Fruit fly (Drosophila melanogaster) whole organism, embryonic: ENCODE data around the gene Hez.
A peak's percentile ranks its signal among the peaks of the same experiment; 100 is the strongest.

ENCODE experiments used
- CG11398 ChIP-seq: fragments of 200-800 bp; sonication (Bioruptor generic); optimal IDR thresholded peaks from 2 replicates; lab custom pipeline; 2016; ENCODE audit warnings: missing biosample characterization, missing genetic modification characterization
- CG11456 ChIP-seq: fragments of 200-800 bp; sonication (Bioruptor generic); IDR thresholded peaks from 3 replicates; pipeline ENCODE4 v1.3.6; 2022; ENCODE audit warnings: missing biosample characterization, missing genetic modification characterization
- CG11723 ChIP-seq: fragments of 200-800 bp; sonication (Bioruptor generic); optimal IDR thresholded peaks from 2 replicates; lab custom pipeline; 2017; ENCODE audit warnings: missing biosample characterization, mild to moderate bottlenecking, missing genetic modification characterization
- CG12744 ChIP-seq: fragments of 200-800 bp; sonication (Bioruptor generic); optimal IDR thresholded peaks from 2 replicates; lab custom pipeline; 2016; ENCODE audit warnings: missing biosample characterization, missing genetic modification characterization
- CG16813 ChIP-seq: fragments of 200-800 bp; sonication (Bioruptor generic); IDR thresholded peaks from 3 replicates; pipeline ENCODE4 v1.3.6; 2022; ENCODE audit warnings: missing biosample characterization, missing genetic modification characterization; ENCODE audit not compliant: partially characterized antibody
- CG17328 ChIP-seq: fragments of 200-800 bp; sonication (Bioruptor generic); IDR thresholded peaks from 2 replicates; pipeline ENCODE4 v1.3.6; 2022; ENCODE audit warnings: missing biosample characterization, missing genetic modification characterization
- CG17359 ChIP-seq: fragments of 200-800 bp; sonication (Bioruptor generic); optimal IDR thresholded peaks from 3 replicates; lab custom pipeline; 2018; ENCODE audit warnings: missing biosample characterization, mild to moderate bottlenecking, missing genetic modification characterization, moderate library complexity
- CG2129 ChIP-seq: fragments of 200-800 bp; sonication (Bioruptor generic); IDR thresholded peaks from 2 replicates; pipeline ENCODE4 v1.3.6; 2022; ENCODE audit warnings: missing biosample characterization, missing genetic modification characterization; ENCODE audit not compliant: partially characterized antibody
- CG31441 ChIP-seq: fragments of 200-800 bp; sonication (Bioruptor generic); IDR thresholded peaks from 2 replicates; pipeline ENCODE4 v1.3.6; 2022; ENCODE audit warnings: missing biosample characterization, missing genetic modification characterization
- CG3995 ChIP-seq: fragments of 200-800 bp; sonication (Bioruptor generic); optimal IDR thresholded peaks from 3 replicates; lab custom pipeline; 2016; ENCODE audit warnings: missing biosample characterization, missing genetic modification characterization
- CG6689 ChIP-seq: fragments of 200-800 bp; sonication (Bioruptor generic); IDR thresholded peaks from 2 replicates; pipeline ENCODE4 v1.3.6; 2022; ENCODE audit warnings: missing biosample characterization, missing genetic modification characterization
- CG6765 ChIP-seq: fragments of 200-800 bp; sonication (Bioruptor generic); optimal IDR thresholded peaks from 3 replicates; lab custom pipeline; 2017; ENCODE audit warnings: missing biosample characterization, mild to moderate bottlenecking, missing genetic modification characterization
- CG7271 ChIP-seq: fragments of 200-800 bp; sonication (Bioruptor generic); optimal IDR thresholded peaks from 2 replicates; lab custom pipeline; 2018; ENCODE audit warnings: missing biosample characterization, mild to moderate bottlenecking, missing genetic modification characterization, moderate library complexity
- CG7786 ChIP-seq: fragments of 200-800 bp; sonication (Bioruptor generic); optimal IDR thresholded peaks from 2 replicates; lab custom pipeline; 2016; ENCODE audit warnings: missing biosample characterization, missing genetic modification characterization
- CG9727 ChIP-seq: fragments of 200-800 bp; sonication (Bioruptor generic); optimal IDR thresholded peaks from 3 replicates; lab custom pipeline; 2017; ENCODE audit warnings: missing biosample characterization, mild to moderate bottlenecking, missing genetic modification characterization
- Dfd ChIP-seq, 2 experiments: fragments of >200 bp; optimal IDR thresholded peaks; 2 replicates each; lab custom pipeline; 2017; ENCODE audit warnings: missing biosample characterization in 2 of 2, missing genetic modification characterization in 2 of 2
- E2f1 ChIP-seq: fragments of 200-800 bp; sonication (Bioruptor generic); IDR thresholded peaks from 2 replicates; pipeline ENCODE4 v1.3.6; 2022; ENCODE audit warnings: missing biosample characterization, missing genetic modification characterization
- ERR ChIP-seq: fragments of 200-800 bp; sonication (Bioruptor generic); optimal IDR thresholded peaks from 2 replicates; lab custom pipeline; 2016; ENCODE audit warnings: missing biosample characterization, missing genetic modification characterization
- Gug ChIP-seq: fragments of 200-800 bp; sonication (Bioruptor generic); IDR thresholded peaks from 4 replicates; pipeline ENCODE4 v1.3.6; 2022; ENCODE audit warnings: missing biosample characterization, missing genetic modification characterization
- H15 ChIP-seq: fragments of 200-800 bp; sonication (Bioruptor generic); IDR thresholded peaks from 3 replicates; pipeline ENCODE4 v1.3.6; 2022; ENCODE audit warnings: missing biosample characterization, missing genetic modification characterization
- Lpt ChIP-seq: fragments of >200 bp; optimal IDR thresholded peaks from 2 replicates; lab custom pipeline; 2018; ENCODE audit warnings: missing biosample characterization, missing genetic modification characterization
- NC2α ChIP-seq: fragments of 200-800 bp; sonication (Bioruptor generic); optimal IDR thresholded peaks from 2 replicates; lab custom pipeline; 2016; ENCODE audit warnings: missing biosample characterization, missing genetic modification characterization
- Optix ChIP-seq: fragments of 200-800 bp; sonication (Bioruptor generic); IDR thresholded peaks from 3 replicates; pipeline ENCODE4 v1.3.6; 2022; ENCODE audit warnings: missing biosample characterization, missing genetic modification characterization
- Sox102F ChIP-seq: fragments of 200-800 bp; sonication (Bioruptor generic); optimal IDR thresholded peaks from 2 replicates; lab custom pipeline; 2018; ENCODE audit warnings: missing biosample characterization, mild to moderate bottlenecking, missing genetic modification characterization, moderate library complexity
- Sry-β ChIP-seq: fragments of 200-800 bp; sonication (Bioruptor generic); optimal IDR thresholded peaks from 2 replicates; lab custom pipeline; 2018; ENCODE audit warnings: missing biosample characterization, mild to moderate bottlenecking, missing genetic modification characterization, moderate library complexity
- ac ChIP-seq: fragments of 200-800 bp; sonication (Bioruptor generic); optimal IDR thresholded peaks from 3 replicates; lab custom pipeline; 2017; ENCODE audit warnings: missing biosample characterization, mild to moderate bottlenecking, missing genetic modification characterization
- ara ChIP-seq: fragments of 200-800 bp; sonication (Bioruptor generic); IDR thresholded peaks from 2 replicates; pipeline ENCODE4 v1.3.6; 2022; ENCODE audit warnings: missing biosample characterization, missing genetic modification characterization
- cas ChIP-seq: fragments of 200-800 bp; sonication (Bioruptor generic); IDR thresholded peaks from 2 replicates; pipeline ENCODE4 v1.3.6; 2022; ENCODE audit warnings: missing biosample characterization, missing genetic modification characterization
- caup ChIP-seq: fragments of 200-800 bp; sonication (Bioruptor generic); optimal IDR thresholded peaks from 3 replicates; lab custom pipeline; 2017; ENCODE audit warnings: missing biosample characterization, mild to moderate bottlenecking, missing genetic modification characterization, moderate library complexity; ENCODE audit not compliant: severe bottlenecking
- chm ChIP-seq: fragments of 200-800 bp; sonication (Bioruptor generic); IDR thresholded peaks from 2 replicates; pipeline ENCODE4 v1.3.6; 2022; ENCODE audit warnings: missing biosample characterization, missing genetic modification characterization
- dan ChIP-seq: fragments of 200-800 bp; sonication (Bioruptor generic); IDR thresholded peaks from 2 replicates; pipeline ENCODE4 v1.3.6; 2022; ENCODE audit warnings: missing biosample characterization, missing genetic modification characterization
- dimm ChIP-seq: fragments of 200-800 bp; sonication (Bioruptor generic); IDR thresholded peaks from 2 replicates; pipeline ENCODE4 v1.3.6; 2022; ENCODE audit warnings: missing biosample characterization, missing genetic modification characterization
- disco-r ChIP-seq: fragments of 200-800 bp; sonication (Bioruptor generic); optimal IDR thresholded peaks from 2 replicates; lab custom pipeline; 2016; ENCODE audit warnings: missing biosample characterization, missing genetic modification characterization
- fu2 ChIP-seq: fragments of 200-800 bp; sonication (Bioruptor generic); optimal IDR thresholded peaks from 2 replicates; lab custom pipeline; 2016; ENCODE audit warnings: missing biosample characterization, missing genetic modification characterization
- grau ChIP-seq: fragments of 200-800 bp; optimal IDR thresholded peaks from 3 replicates; lab custom pipeline; 2019; ENCODE audit warnings: missing biosample characterization, mild to moderate bottlenecking, missing genetic modification characterization, moderate library complexity
- gro ChIP-seq: fragments of 200-800 bp; sonication (Bioruptor generic); optimal IDR thresholded peaks from 2 replicates; lab custom pipeline; 2016; ENCODE audit warnings: missing biosample characterization, missing genetic modification characterization
- inv ChIP-seq: fragments of 200-800 bp; sonication (Bioruptor generic); IDR thresholded peaks from 2 replicates; pipeline ENCODE4 v1.3.6; 2022; ENCODE audit warnings: missing biosample characterization, missing genetic modification characterization; ENCODE audit not compliant: partially characterized antibody
- kah ChIP-seq: fragments of 200-800 bp; sonication (Bioruptor generic); optimal IDR thresholded peaks from 2 replicates; lab custom pipeline; 2018; ENCODE audit warnings: missing biosample characterization, mild to moderate bottlenecking, missing genetic modification characterization
- nerfin-1 ChIP-seq: fragments of 200-800 bp; sonication (Bioruptor generic); optimal IDR thresholded peaks from 3 replicates; lab custom pipeline; 2019; ENCODE audit warnings: missing biosample characterization, mild to moderate bottlenecking, missing genetic modification characterization, moderate library complexity
- nmo ChIP-seq: fragments of 200-800 bp; sonication (Bioruptor generic); optimal IDR thresholded peaks from 2 replicates; lab custom pipeline; 2018; ENCODE audit warnings: missing biosample characterization, mild to moderate bottlenecking, missing genetic modification characterization, moderate library complexity
- org-1 ChIP-seq: fragments of 200-800 bp; sonication (Bioruptor generic); optimal IDR thresholded peaks from 2 replicates; lab custom pipeline; 2017; ENCODE audit warnings: missing biosample characterization, missing genetic modification characterization
- run ChIP-seq: fragments of 200-800 bp; sonication (Bioruptor generic); optimal IDR thresholded peaks from 3 replicates; lab custom pipeline; 2018; ENCODE audit warnings: missing biosample characterization, mild to moderate bottlenecking, missing genetic modification characterization
- sd ChIP-seq: fragments of 200-800 bp; sonication (Bioruptor generic); optimal IDR thresholded peaks from 3 replicates; lab custom pipeline; 2018; ENCODE audit warnings: missing biosample characterization, mild to moderate bottlenecking, missing genetic modification characterization, moderate library complexity
- sob ChIP-seq: fragments of 200-800 bp; sonication (Bioruptor generic); IDR thresholded peaks from 2 replicates; pipeline ENCODE4 v1.3.6; 2022; ENCODE audit warnings: missing biosample characterization, missing genetic modification characterization
- toy ChIP-seq: fragments of 200-800 bp; sonication (Bioruptor generic); IDR thresholded peaks from 2 replicates; pipeline ENCODE4 v1.3.6; 2022; ENCODE audit warnings: missing biosample characterization, missing genetic modification characterization
- trh ChIP-seq: fragments of 200-800 bp; sonication (Bioruptor generic); optimal IDR thresholded peaks from 2 replicates; lab custom pipeline; 2016; ENCODE audit warnings: missing biosample characterization, missing genetic modification characterization
- usp ChIP-seq: fragments of >200 bp; optimal IDR thresholded peaks from 2 replicates; lab custom pipeline; 2017; ENCODE audit warnings: missing biosample characterization, missing genetic modification characterization
- wdn ChIP-seq: fragments of 200-800 bp; sonication (Bioruptor generic); IDR thresholded peaks from 2 replicates; pipeline ENCODE4 v1.3.6; 2022; ENCODE audit warnings: missing biosample characterization, missing genetic modification characterization
- yki ChIP-seq: fragments of >200 bp; optimal IDR thresholded peaks from 3 replicates; lab custom pipeline; 2018
- zfh2 ChIP-seq: fragments of 200-800 bp; sonication (Bioruptor generic); optimal IDR thresholded peaks from 2 replicates; lab custom pipeline; 2016; ENCODE audit warnings: missing biosample characterization, missing genetic modification characterization

The Hez gene

dm6 chr3L:9854583-9855519 lies 39.7 kb downstream of the Hez start, which contains the start of gene RasGAP1 (continued):
- TF ChIP-seq sd (tag; lab: Kevin White, UChicago) = no peak
- no peak for TF ChIP-seq CG11398
- no peak for TF ChIP-seq toy (GFP tag; lab: Robert Waterston, UW)
- no peak for TF ChIP-seq cas (GFP tag; lab: Robert Waterston, UW)
- no peak for TF ChIP-seq CG17328
- no peak for TF ChIP-seq CG3995 (GFP tag; lab: Kevin White, UChicago)
- TF ChIP-seq CG6765 = no peak
- TF ChIP-seq ERR (GFP tag; lab: Kevin White, UChicago) = no peak
- no peak for TF ChIP-seq grau (tag; lab: Kevin White, UChicago)
- no peak for TF ChIP-seq Sox102F
- TF ChIP-seq nerfin-1 (tag; lab: Kevin White, UChicago) = peak; percentile 62
- no peak for TF ChIP-seq usp (GFP tag; lab: Kevin White, UChicago)
- no peak for TF ChIP-seq ara (GFP tag; lab: Robert Waterston, UW)
- TF ChIP-seq Sry-β (GFP tag; lab: Kevin White, UChicago) = no peak
- no peak for TF ChIP-seq CG9727 (GFP tag; lab: Kevin White, UChicago)
- no peak for TF ChIP-seq Optix (GFP tag; lab: Robert Waterston, UW)
- no peak for TF ChIP-seq dimm (GFP tag; lab: Robert Waterston, UW)
- no peak for TF ChIP-seq CG11723 (GFP tag; lab: Kevin White, UChicago)
- no peak for TF ChIP-seq zfh2 (GFP tag; lab: Kevin White, UChicago)
- TF ChIP-seq kah (GFP tag; lab: Kevin White, UChicago) = no peak
- TF ChIP-seq ac (GFP tag; lab: Kevin White, UChicago) = no peak
- TF ChIP-seq Lpt (GFP tag; lab: Kevin White, UChicago) = no peak
- TF ChIP-seq yki = no peak
- TF ChIP-seq disco-r = no peak
- TF ChIP-seq chm (GFP tag; lab: Robert Waterston, UW) = peak; percentile 52
- no peak for TF ChIP-seq wdn
- no peak for TF ChIP-seq org-1 (GFP tag; lab: Kevin White, UChicago)
- TF ChIP-seq Gug = no peak
- TF ChIP-seq CG6689 (GFP tag; lab: Robert Waterston, UW) = 0 out of 2 replicates have a peak, but pooled peaks have one; percentile 5
- no peak for TF ChIP-seq CG2129 (GFP tag; lab: Robert Waterston, UW)
- TF ChIP-seq nmo (GFP tag; lab: Kevin White, UChicago) = peak; percentile 17
- TF ChIP-seq Dfd (GFP tag; optimal IDR thresholded peaks at IDR 0.05; lab: Kevin White, UChicago) = no peak
- no peak for TF ChIP-seq CG7271 (tag; lab: Kevin White, UChicago)
- no peak for TF ChIP-seq CG31441 (GFP tag; lab: Robert Waterston, UW)
- TF ChIP-seq gro (GFP tag; lab: Kevin White, UChicago) = peak; percentile 33
- TF ChIP-seq CG11456 (GFP tag; lab: Robert Waterston, UW) = no peak
- no peak for TF ChIP-seq CG17359 (tag; lab: Kevin White, UChicago)
- no peak for TF ChIP-seq H15 (GFP tag; lab: Robert Waterston, UW)
- no peak for TF ChIP-seq CG7786
- TF ChIP-seq dan (GFP tag; lab: Robert Waterston, UW) = no peak
- TF ChIP-seq sob (GFP tag; lab: Robert Waterston, UW) = peak; percentile 26; the same call in 1 of the 2 replicates
- TF ChIP-seq E2f1 (GFP tag; lab: Robert Waterston, UW) = no peak
- TF ChIP-seq inv = peak; percentile 28; the same call in 1 of the 2 replicates
- peak; percentile 40; the same call in 1 of the 3 replicates for TF ChIP-seq CG16813 (GFP tag; lab: Robert Waterston, UW)
- TF ChIP-seq trh = no peak
- no peak for TF ChIP-seq run (tag; lab: Kevin White, UChicago)
- TF ChIP-seq caup (GFP tag; lab: Kevin White, UChicago) = no peak
- no peak for TF ChIP-seq fu2 (GFP tag; lab: Kevin White, UChicago)
- no peak for TF ChIP-seq CG12744 (GFP tag; lab: Kevin White, UChicago)
- no peak for TF ChIP-seq NC2α (GFP tag; lab: Kevin White, UChicago)
